Worm (Caenorhabditis elegans) whole organism, early embryonic: Measurements from ENCODE around the gene D1014.5.

ENCODE experiments used
- B0310.2 ChIP-seq: sonication (generic microtip); optimal IDR thresholded peaks from 2 replicates; lab custom pipeline; 2016; ENCODE audit warnings: mild to moderate bottlenecking, missing genetic modification characterization, missing compliant biosample characterization
- F13C5.2 ChIP-seq: sonication (generic microtip); optimal IDR thresholded peaks from 2 replicates; lab custom pipeline; 2017; ENCODE audit warnings: mild to moderate bottlenecking, missing genetic modification characterization, inconsistent platforms, missing compliant biosample characterization
- aly-1 ChIP-seq: sonication (generic microtip); optimal IDR thresholded peaks from 2 replicates; lab custom pipeline; 2016; ENCODE audit warnings: missing genetic modification characterization, missing compliant biosample characterization
- ama-1 ChIP-seq: fragments of 150-350 bp; optimal IDR thresholded peaks from 2 replicates; lab custom pipeline; 2014
- ceh-13 ChIP-seq: fragments of 200-800 bp; sonication (Bioruptor generic); optimal IDR thresholded peaks from 2 replicates; lab custom pipeline; 2018; ENCODE audit warnings: mild to moderate bottlenecking, missing genetic modification characterization, missing compliant biosample characterization
- ceh-36 ChIP-seq: sonication (generic microtip); optimal IDR thresholded peaks from 2 replicates; lab custom pipeline; 2016; ENCODE audit warnings: missing genetic modification characterization, inconsistent platforms, missing compliant biosample characterization
- ets-7 ChIP-seq: sonication (generic microtip); optimal IDR thresholded peaks from 2 replicates; lab custom pipeline; 2016; ENCODE audit warnings: missing genotype, missing genetic modification characterization, missing compliant biosample characterization
- flt-1 ChIP-seq: fragments of 200-800 bp; sonication (Bioruptor generic); IDR thresholded peaks from 2 replicates; pipeline ENCODE4 v1.3.6; 2022; ENCODE audit warnings: missing genetic modification characterization, missing compliant biosample characterization
- hmbx-1 ChIP-seq: sonication (generic microtip); optimal IDR thresholded peaks from 2 replicates; lab custom pipeline; 2016; ENCODE audit warnings: mild to moderate bottlenecking, missing genetic modification characterization, missing compliant biosample characterization
- hmg-4 ChIP-seq: fragments of 200-800 bp; sonication (Bioruptor generic); optimal IDR thresholded peaks from 2 replicates; lab custom pipeline; 2018; ENCODE audit warnings: mild to moderate bottlenecking, missing genetic modification characterization, missing compliant biosample characterization
- hnd-1 ChIP-seq: sonication (generic microtip); optimal IDR thresholded peaks from 2 replicates; lab custom pipeline; 2016; ENCODE audit warnings: missing genetic modification characterization, missing compliant biosample characterization
- pes-1 ChIP-seq: fragments of 200-800 bp; sonication (Bioruptor generic); IDR thresholded peaks from 2 replicates; pipeline ENCODE4 v1.3.6; 2022; ENCODE audit warnings: missing genetic modification reagents, missing genetic modification characterization, missing compliant biosample characterization
- scrt-1 ChIP-seq: fragments of 200-800 bp; sonication (Bioruptor generic); IDR thresholded peaks from 2 replicates; pipeline ENCODE4 v1.3.6; 2022; ENCODE audit warnings: missing genetic modification characterization, missing compliant biosample characterization
- sea-1 ChIP-seq: fragments of 200-800 bp; sonication (Bioruptor generic); conservative IDR thresholded peaks from 2 replicates; pipeline ENCODE4 v1.3.6; 2022; ENCODE audit warnings: missing genetic modification characterization, missing compliant biosample characterization
- tbx-11 ChIP-seq: fragments of 200-800 bp; sonication (Bioruptor generic); IDR thresholded peaks from 2 replicates; pipeline ENCODE4 v1.3.6; 2022; ENCODE audit warnings: missing genetic modification characterization, missing compliant biosample characterization
- tbx-37 ChIP-seq: fragments of 200-800 bp; sonication (Bioruptor generic); conservative IDR thresholded peaks from 2 replicates; pipeline ENCODE4 v1.3.6; 2022; ENCODE audit warnings: missing genetic modification reagents, missing genetic modification characterization, missing compliant biosample characterization
- tra-4 ChIP-seq: sonication (generic microtip); optimal IDR thresholded peaks from 2 replicates; lab custom pipeline; 2017; ENCODE audit warnings: missing genetic modification characterization, missing compliant biosample characterization

D1014.5 gene

ce11 chrV:8123384-8123783 is at the start of gene D1014.5:
Gene D1014.5 (plus strand): TSS chrV:8123684.
- TF ChIP-seq hmbx-1 (tag; lab: Kevin White, UChicago) (no peak), ets-7 (tag; lab: Kevin White, UChicago) (no peak), tra-4 (tag; lab: Kevin White, UChicago) (no peak), hnd-1 (no peak), hmg-4 (GFP tag; lab: Kevin White, UChicago) (no peak), ama-1 (no peak), ceh-36 (no peak), F13C5.2 (tag; lab: Kevin White, UChicago) (no peak), B0310.2 (tag; lab: Kevin White, UChicago) (no peak), flt-1 (GFP tag; lab: Robert Waterston, UW) (no peak), tbx-37 (no peak)

ce11 chrV:8075712-8076111 is 47.8 kb upstream of the D1014.5 start, which contains the start of gene catp-3:
Gene catp-3 (plus strand): TSS chrV:8076012.
- no peak for TF ChIP-seq sea-1
- no peak for TF ChIP-seq F13C5.2 (tag; lab: Kevin White, UChicago)
- TF ChIP-seq pes-1 (GFP tag; lab: Robert Waterston, UW) = no peak
- no peak for TF ChIP-seq scrt-1
- no peak for TF ChIP-seq tbx-37
- no peak for TF ChIP-seq hnd-1
- TF ChIP-seq hmbx-1 (tag; lab: Kevin White, UChicago) = no peak
- TF ChIP-seq B0310.2 (tag; lab: Kevin White, UChicago) = no peak
- no peak for TF ChIP-seq ama-1
- TF ChIP-seq hmg-4 (GFP tag; lab: Kevin White, UChicago) = no peak
- no peak for TF ChIP-seq ceh-36
- no peak for TF ChIP-seq tbx-11 (GFP tag; lab: Robert Waterston, UW)

- TF ChIP-seq tbx-11 (GFP tag; lab: Robert Waterston, UW) (no peak), B0310.2 (tag; lab: Kevin White, UChicago) (no peak), ceh-36 (no peak), hnd-1 (no peak), pes-1 (GFP tag; lab: Robert Waterston, UW) (no peak), flt-1 (GFP tag; lab: Robert Waterston, UW) (no peak), hmg-4 (GFP tag; lab: Kevin White, UChicago) (no peak), tbx-37 (no peak), scrt-1 (no peak), aly-1 (tag; lab: Kevin White, UChicago) (no peak), ceh-13 (GFP tag; lab: Kevin White, UChicago) (no peak), ama-1 (no peak), ets-7 (tag; lab: Kevin White, UChicago) (no peak), tra-4 (tag; lab: Kevin White, UChicago) (no peak), hmbx-1 (tag; lab: Kevin White, UChicago) (no peak), F13C5.2 (tag; lab: Kevin White, UChicago) (no peak), sea-1 (no peak)
These were observed 43.7 kb upstream of the D1014.5 start for ce11 chrV:8079813-8080212.

ce11 chrV:8081579-8081978 is 41.9 kb upstream of the D1014.5 start, which contains the start of gene str-131:
Gene str-131 (minus strand): TSS chrV:8081679.
- TF ChIP-seq hnd-1 (no peak), flt-1 (GFP tag; lab: Robert Waterston, UW) (no peak), tbx-37 (no peak), ama-1 (no peak), scrt-1 (no peak), hmg-4 (GFP tag; lab: Kevin White, UChicago) (no peak), F13C5.2 (tag; lab: Kevin White, UChicago) (no peak), sea-1 (no peak), tbx-11 (GFP tag; lab: Robert Waterston, UW) (no peak), ceh-13 (GFP tag; lab: Kevin White, UChicago) (no peak), tra-4 (tag; lab: Kevin White, UChicago) (no peak)

- TF ChIP-seq ceh-13 (GFP tag; lab: Kevin White, UChicago) (no peak), hmbx-1 (tag; lab: Kevin White, UChicago) (no peak), tra-4 (tag; lab: Kevin White, UChicago) (no peak), tbx-11 (GFP tag; lab: Robert Waterston, UW) (no peak), ets-7 (tag; lab: Kevin White, UChicago) (no peak), scrt-1 (no peak), ama-1 (no peak), hnd-1 (no peak), aly-1 (tag; lab: Kevin White, UChicago) (no peak), hmg-4 (GFP tag; lab: Kevin White, UChicago) (no peak), ceh-36 (no peak), flt-1 (GFP tag; lab: Robert Waterston, UW) (no peak), F13C5.2 (tag; lab: Kevin White, UChicago) (no peak), sea-1 (no peak), pes-1 (GFP tag; lab: Robert Waterston, UW) (no peak)
These were observed 38.3 kb upstream of the D1014.5 start, which contains the start of gene C09H5.7 for ce11 chrV:8085141-8085540. Gene C09H5.7 (minus strand): TSS chrV:8085241.

- TF ChIP-seq pes-1 (GFP tag; lab: Robert Waterston, UW) (no peak), tbx-11 (GFP tag; lab: Robert Waterston, UW) (no peak), hmg-4 (GFP tag; lab: Kevin White, UChicago) (no peak), hmbx-1 (tag; lab: Kevin White, UChicago) (no peak), hnd-1 (no peak), sea-1 (no peak), ama-1 (no peak)
These were observed 32.9 kb upstream of the D1014.5 start, which contains the start of gene str-130 for ce11 chrV:8090595-8090994. Gene str-130 (minus strand): TSS chrV:8090695.

ce11 chrV:8092385-8092784 is 31.1 kb upstream of the D1014.5 start, which contains the start of gene str-129:
Gene str-129 (minus strand): TSS chrV:8092485.
- no peak for TF ChIP-seq tbx-37
- TF ChIP-seq ets-7 (tag; lab: Kevin White, UChicago) = no peak
- TF ChIP-seq sea-1 = no peak
- TF ChIP-seq pes-1 (GFP tag; lab: Robert Waterston, UW) = no peak
- no peak for TF ChIP-seq hnd-1
- TF ChIP-seq ceh-13 (GFP tag; lab: Kevin White, UChicago) = no peak
- no peak for TF ChIP-seq aly-1 (tag; lab: Kevin White, UChicago)

- TF ChIP-seq hnd-1 (no peak), tbx-11 (GFP tag; lab: Robert Waterston, UW) (no peak), scrt-1 (no peak), ets-7 (tag; lab: Kevin White, UChicago) (no peak)
These were observed 28.1 kb upstream of the D1014.5 start, which contains the start of gene str-146 for ce11 chrV:8095378-8095777. Gene str-146 (minus strand): TSS chrV:8095478.
